Worm (Caenorhabditis elegans) whole organism, mixed stage, embryonic: ENCODE data around the gene gcy-31.

Source experiments
- M03D4.4 ChIP-seq: sonication (generic microtip); optimal IDR thresholded peaks from 2 replicates; lab custom pipeline; 2017; ENCODE audit warnings: mild to moderate bottlenecking, missing genetic modification characterization, missing compliant biosample characterization
- bed-3 ChIP-seq: fragments of 200-800 bp; sonication (Bioruptor generic); optimal IDR thresholded peaks from 3 replicates; lab custom pipeline; 2018; ENCODE audit warnings: mild to moderate bottlenecking, missing genetic modification characterization, moderate library complexity, missing compliant biosample characterization
- blmp-1 ChIP-seq: fragments of 150-350 bp; optimal IDR thresholded peaks from 2 replicates; lab custom pipeline; 2014; ENCODE audit warnings: missing biosample characterization, missing genetic modification characterization
- ceh-43 ChIP-seq: fragments of 200-800 bp; sonication (Bioruptor generic); optimal IDR thresholded peaks from 2 replicates; lab custom pipeline; 2018; ENCODE audit warnings: mild to moderate bottlenecking, missing genetic modification characterization, moderate library complexity, missing compliant biosample characterization
- ceh-83 ChIP-seq: fragments of 200-800 bp; sonication (Bioruptor generic); optimal IDR thresholded peaks from 2 replicates; lab custom pipeline; 2018; ENCODE audit warnings: mild to moderate bottlenecking, missing genetic modification characterization, missing compliant biosample characterization
- ces-1 ChIP-seq: fragments of 150-350 bp; optimal IDR thresholded peaks from 2 replicates; lab custom pipeline; 2014; ENCODE audit warnings: missing biosample characterization, missing genetic modification reagents, missing genetic modification characterization
- cnd-1 ChIP-seq: fragments of 200-800 bp; sonication (Bioruptor generic); optimal IDR thresholded peaks from 2 replicates; lab custom pipeline; 2018; ENCODE audit warnings: mild to moderate bottlenecking, missing genetic modification characterization, missing compliant biosample characterization
- drap-1 ChIP-seq: fragments of 200-800 bp; sonication (Bioruptor generic); optimal IDR thresholded peaks from 3 replicates; lab custom pipeline; 2018; ENCODE audit warnings: mild to moderate bottlenecking, missing genetic modification characterization, missing compliant biosample characterization
- elt-1 ChIP-seq: sonication (generic microtip); optimal IDR thresholded peaks from 2 replicates; lab custom pipeline; 2017; ENCODE audit warnings: missing genetic modification characterization, mild to moderate bottlenecking, missing compliant biosample characterization, antibody characterized with exemption, moderate library complexity, borderline replicate concordance; ENCODE audit not compliant: insufficient read depth
- elt-3 ChIP-seq: fragments of 150-350 bp; optimal IDR thresholded peaks from 2 replicates; lab custom pipeline; 2014; ENCODE audit warnings: missing biosample characterization, missing genetic modification characterization
- flh-1 ChIP-seq: fragments of 200-800 bp; sonication (Bioruptor generic); optimal IDR thresholded peaks from 2 replicates; lab custom pipeline; 2018; ENCODE audit warnings: mild to moderate bottlenecking, missing genetic modification characterization, moderate library complexity, missing compliant biosample characterization
- ham-2 ChIP-seq: fragments of 200-800 bp; sonication (Bioruptor generic); optimal IDR thresholded peaks from 2 replicates; lab custom pipeline; 2018; ENCODE audit warnings: mild to moderate bottlenecking, missing genetic modification characterization, missing compliant biosample characterization
- hlh-1 ChIP-seq: fragments of 150-350 bp; optimal IDR thresholded peaks from 2 replicates; lab custom pipeline; 2014; ENCODE audit warnings: missing biosample characterization, missing genetic modification reagents, missing genetic modification characterization
- lin-13 ChIP-seq: fragments of 150-350 bp; optimal IDR thresholded peaks from 2 replicates; lab custom pipeline; 2014; ENCODE audit warnings: missing biosample characterization, missing genetic modification characterization
- lin-32 ChIP-seq: fragments of 200-800 bp; sonication (Bioruptor generic); optimal IDR thresholded peaks from 2 replicates; lab custom pipeline; 2018; ENCODE audit warnings: mild to moderate bottlenecking, missing genetic modification characterization, missing compliant biosample characterization
- lsy-2 ChIP-seq: fragments of 150-350 bp; optimal IDR thresholded peaks from 2 replicates; lab custom pipeline; 2014; ENCODE audit warnings: missing biosample characterization, missing genetic modification characterization
- mab-5 ChIP-seq: fragments of 150-350 bp; optimal IDR thresholded peaks from 2 replicates; lab custom pipeline; 2014; ENCODE audit warnings: missing biosample characterization, missing genetic modification characterization
- mep-1 ChIP-seq: fragments of 150-350 bp; optimal IDR thresholded peaks from 2 replicates; lab custom pipeline; 2017; ENCODE audit warnings: missing biosample characterization, missing genetic modification reagents, missing genetic modification characterization, inconsistent platforms
- mls-2 ChIP-seq: sonication (generic microtip); optimal IDR thresholded peaks from 2 replicates; lab custom pipeline; 2016; ENCODE audit warnings: mild to moderate bottlenecking, missing genetic modification characterization, moderate library complexity, missing compliant biosample characterization
- nhr-2 ChIP-seq: fragments of 150-350 bp; optimal IDR thresholded peaks from 2 replicates; lab custom pipeline; 2014; ENCODE audit warnings: missing biosample characterization, missing genetic modification characterization
- nhr-237 ChIP-seq: fragments of 150-350 bp; optimal IDR thresholded peaks from 2 replicates; lab custom pipeline; 2014; ENCODE audit warnings: missing biosample characterization, missing genetic modification characterization
- nhr-28 ChIP-seq: fragments of 150-350 bp; optimal IDR thresholded peaks from 2 replicates; lab custom pipeline; 2014; ENCODE audit warnings: missing biosample characterization, missing genetic modification characterization
- nhr-76 ChIP-seq: sonication (generic microtip); optimal IDR thresholded peaks from 2 replicates; lab custom pipeline; 2017; ENCODE audit warnings: missing biosample characterization, missing genetic modification characterization
- pha-4 ChIP-seq: fragments of 150-350 bp; optimal IDR thresholded peaks from 2 replicates; lab custom pipeline; 2018; ENCODE audit warnings: missing biosample characterization, missing genetic modification reagents, missing genetic modification characterization
- sem-2 ChIP-seq: fragments of 200-800 bp; sonication (Bioruptor generic); optimal IDR thresholded peaks from 2 replicates; lab custom pipeline; 2018; ENCODE audit warnings: mild to moderate bottlenecking, missing genetic modification characterization, missing compliant biosample characterization
- snpc-4 ChIP-seq: fragments of 150-350 bp; optimal IDR thresholded peaks from 2 replicates; lab custom pipeline; 2014; ENCODE audit warnings: missing biosample characterization, missing genetic modification characterization
- sptf-1 ChIP-seq: sonication (generic microtip); optimal IDR thresholded peaks from 2 replicates; lab custom pipeline; 2017; ENCODE audit warnings: mild to moderate bottlenecking, missing genetic modification characterization, moderate library complexity, missing compliant biosample characterization
- unc-120 ChIP-seq: sonication (generic microtip); optimal IDR thresholded peaks from 2 replicates; lab custom pipeline; 2017; ENCODE audit warnings: missing genetic modification characterization, missing compliant biosample characterization; ENCODE audit not compliant: poor library complexity, severe bottlenecking
- unc-62 ChIP-seq: fragments of 150-350 bp; optimal IDR thresholded peaks from 2 replicates; lab custom pipeline; 2014; ENCODE audit warnings: missing biosample characterization, missing genetic modification reagents, missing genetic modification characterization
- zip-8 ChIP-seq: fragments of 150-350 bp; optimal IDR thresholded peaks from 2 replicates; lab custom pipeline; 2014; ENCODE audit warnings: missing biosample characterization, missing genetic modification characterization
- ztf-11 ChIP-seq: fragments of 150-350 bp; optimal IDR thresholded peaks from 2 replicates; lab custom pipeline; 2014; ENCODE audit warnings: missing biosample characterization, missing genetic modification characterization

gcy-31 gene

DNA sequence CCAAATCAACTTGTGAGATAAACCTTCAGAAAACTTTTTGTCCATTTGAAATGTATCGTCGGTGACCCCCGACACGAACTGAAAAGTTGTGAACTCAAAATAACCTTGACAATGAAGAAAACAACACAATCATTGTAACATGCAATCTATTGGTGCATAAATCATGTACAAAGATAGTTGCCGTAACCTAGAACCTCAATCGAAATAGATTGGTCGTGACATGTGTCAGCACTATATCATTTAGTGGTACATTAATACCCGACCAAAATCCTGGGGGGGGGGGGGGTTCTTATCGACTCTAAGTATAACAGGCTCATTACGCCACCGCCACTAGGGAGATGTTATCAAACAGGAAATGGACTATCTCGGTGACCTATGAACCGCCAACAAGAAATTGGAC is 372 bp downstream of the gcy-31 start:
- TF ChIP-seq elt-1, result peak; percentile 30
- TF ChIP-seq unc-62 (GFP tag; lab: Kevin White, UChicago), result peak; percentile 54
- TF ChIP-seq pha-4 (tag; lab: Kevin White, UChicago), result no peak
- TF ChIP-seq drap-1, result no peak

DNA sequence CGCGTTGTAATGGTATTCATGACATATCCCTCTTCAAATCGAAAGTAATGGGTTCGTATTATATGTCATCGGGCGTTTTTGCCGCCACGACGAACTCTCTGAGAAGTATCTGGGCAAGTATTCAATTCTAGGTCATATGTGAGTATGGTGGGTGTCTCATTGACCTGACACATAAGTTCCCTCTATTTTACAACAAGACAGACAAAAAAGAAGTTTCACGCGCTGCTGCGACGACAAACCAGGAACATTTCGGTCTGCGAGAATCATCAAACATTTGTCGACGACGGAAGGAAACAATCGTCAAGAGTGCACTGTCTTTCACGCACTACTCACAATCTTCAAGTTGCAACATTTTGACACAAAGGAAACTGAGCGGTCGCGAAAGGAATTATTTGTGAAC is 2.0 kb downstream of the gcy-31 start:
- TF ChIP-seq ham-2 (GFP tag; lab: Kevin White, UChicago) (no peak), unc-62 (GFP tag; lab: Kevin White, UChicago) (no peak), ceh-83 (GFP tag; lab: Kevin White, UChicago) (no peak), hlh-1 (tag; lab: Kevin White, UChicago) (no peak), pha-4 (tag; lab: Kevin White, UChicago) (peak; percentile 4), mep-1 (tag; lab: Kevin White, UChicago) (no peak)

DNA sequence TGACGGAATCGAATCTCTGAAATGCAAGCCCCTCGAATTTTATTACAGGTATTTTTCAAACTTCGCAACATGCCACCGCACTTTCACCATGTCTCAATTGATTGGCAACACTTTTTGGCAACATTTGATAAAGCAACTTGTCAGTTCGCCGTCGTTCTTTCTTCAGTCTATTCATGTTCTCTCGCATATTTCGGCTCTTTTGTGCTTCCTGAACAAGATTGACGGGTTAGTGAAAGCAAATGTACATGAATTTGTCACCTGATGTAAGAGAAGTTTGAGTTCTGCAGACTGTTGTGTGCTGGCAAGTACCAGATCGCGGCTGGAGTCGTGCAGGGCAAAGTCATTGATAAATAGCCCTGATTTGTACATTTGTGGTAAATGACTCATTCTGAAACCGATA is 5.2 kb downstream of the gcy-31 start:
- no peak for TF ChIP-seq ceh-43
- no peak for TF ChIP-seq M03D4.4 (tag; lab: Kevin White, UChicago)
- TF ChIP-seq bed-3 (GFP tag; lab: Kevin White, UChicago), result no peak
- TF ChIP-seq unc-62 (GFP tag; lab: Kevin White, UChicago), result no peak
- TF ChIP-seq nhr-28 (tag; lab: Kevin White, UChicago), result no peak
- TF ChIP-seq elt-1, result no peak

DNA sequence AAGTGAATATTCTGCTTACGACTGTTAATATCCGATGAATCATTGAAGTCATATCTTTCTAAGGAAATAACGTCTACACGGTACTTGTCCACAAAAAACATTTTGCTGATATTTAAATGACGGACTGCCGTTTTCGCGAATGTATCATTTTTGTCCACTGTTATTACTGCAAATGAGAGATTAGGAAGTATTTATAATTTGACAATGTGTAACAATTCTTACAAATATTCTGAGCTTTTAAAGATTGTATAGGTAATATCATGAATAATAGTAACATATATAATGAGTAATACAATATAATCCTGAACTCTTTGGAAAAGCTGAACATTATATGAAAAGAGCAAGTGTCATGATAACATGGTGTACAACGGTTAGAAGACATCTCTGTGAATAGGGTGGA is 7.5 kb downstream of the gcy-31 start, which contains the start of gene glr-7:
Gene glr-7 (minus strand): TSS at position 101 of the 400 bp plus-strand sequence.
- TF ChIP-seq hlh-1 (tag; lab: Kevin White, UChicago), result no peak
- TF ChIP-seq cnd-1, result no peak
- no peak for TF ChIP-seq elt-3
- no peak for TF ChIP-seq zip-8 (tag; lab: Kevin White, UChicago)
- no peak for TF ChIP-seq mls-2 (tag; lab: Kevin White, UChicago)
- TF ChIP-seq sem-2, result no peak
- TF ChIP-seq ceh-83 (GFP tag; lab: Kevin White, UChicago), result no peak
- TF ChIP-seq unc-120 (tag; lab: Kevin White, UChicago), result no peak
- TF ChIP-seq ces-1, result no peak
- TF ChIP-seq elt-1, result no peak
- TF ChIP-seq ham-2 (GFP tag; lab: Kevin White, UChicago), result no peak
- TF ChIP-seq ceh-43, result no peak
- no peak for TF ChIP-seq sptf-1 (tag; lab: Kevin White, UChicago)
- TF ChIP-seq unc-62 (GFP tag; lab: Kevin White, UChicago), result no peak
- TF ChIP-seq nhr-28 (tag; lab: Kevin White, UChicago), result no peak
- TF ChIP-seq ztf-11 (tag; lab: Kevin White, UChicago), result no peak
- TF ChIP-seq, all 35 proteins: peak for 0

DNA sequence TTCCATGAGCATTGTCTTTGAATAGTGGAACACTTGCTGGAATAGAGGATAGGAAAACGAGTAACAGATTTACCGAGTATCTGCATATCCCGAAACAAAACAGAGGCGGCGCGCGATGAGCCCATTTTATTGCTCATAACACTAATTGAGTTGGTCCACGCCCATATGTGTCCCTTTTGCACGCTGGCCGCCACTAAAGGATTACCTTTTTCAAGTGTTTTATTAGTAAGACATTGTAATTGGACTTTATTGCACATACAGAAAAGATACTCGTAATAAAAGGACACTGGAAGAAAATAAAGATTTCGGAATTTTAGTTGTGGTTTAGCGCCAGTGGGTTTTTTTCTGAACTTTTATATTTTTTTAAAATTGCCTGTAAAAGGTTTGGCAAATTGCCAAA is 14.0 kb downstream of the gcy-31 start, which contains the start of gene hlh-15:
Gene hlh-15 (minus strand): TSS at position 101 of the 400 bp plus-strand sequence.
- TF ChIP-seq M03D4.4 (tag; lab: Kevin White, UChicago) (no peak), unc-62 (GFP tag; lab: Kevin White, UChicago) (no peak), lin-13 (tag; lab: Kevin White, UChicago) (no peak), unc-120 (tag; lab: Kevin White, UChicago) (no peak), ceh-43 (no peak), ham-2 (GFP tag; lab: Kevin White, UChicago) (no peak), snpc-4 (tag; lab: Kevin White, UChicago) (no peak), mls-2 (tag; lab: Kevin White, UChicago) (no peak), mab-5 (no peak), cnd-1 (no peak), blmp-1 (no peak), nhr-237 (tag; lab: Kevin White, UChicago) (no peak), nhr-76 (no peak)

DNA sequence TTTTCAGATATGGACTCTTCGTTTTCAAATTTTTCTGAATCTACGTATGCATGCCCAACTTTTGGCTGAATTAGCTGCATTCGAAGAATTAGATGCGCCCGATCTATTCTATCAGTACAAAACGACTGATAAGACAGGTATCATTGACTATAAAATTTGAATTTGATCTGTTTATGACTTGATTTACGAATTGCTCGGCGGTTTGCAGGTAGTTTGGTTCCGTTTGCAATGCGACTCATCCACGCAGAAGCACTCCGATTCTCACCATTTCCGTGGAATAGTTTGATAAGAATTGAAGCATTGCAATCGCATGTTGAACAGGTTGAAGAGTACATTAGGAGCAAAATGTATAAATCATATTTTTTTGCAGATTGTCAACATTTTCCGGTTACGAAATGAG is 16.3 kb downstream of the gcy-31 start:
- TF ChIP-seq drap-1 (no peak), bed-3 (GFP tag; lab: Kevin White, UChicago) (no peak), nhr-76 (no peak), unc-62 (GFP tag; lab: Kevin White, UChicago) (no peak), mls-2 (tag; lab: Kevin White, UChicago) (no peak), lsy-2 (tag; lab: Kevin White, UChicago) (no peak), mep-1 (tag; lab: Kevin White, UChicago) (no peak), nhr-2 (no peak), blmp-1 (no peak), flh-1 (no peak), lin-32 (GFP tag; lab: Kevin White, UChicago) (no peak), ham-2 (GFP tag; lab: Kevin White, UChicago) (no peak), ceh-83 (GFP tag; lab: Kevin White, UChicago) (no peak), ces-1 (no peak), elt-3 (no peak), cnd-1 (no peak), zip-8 (tag; lab: Kevin White, UChicago) (no peak), ceh-43 (no peak)
